Worm (Caenorhabditis elegans) whole organism, young adult: ENCODE measurements around the gene F54C8.7.

Source experiments
- B0019.2 ChIP-seq: fragments of 200-800 bp; sonication (Bioruptor generic); conservative IDR thresholded peaks from 2 replicates; pipeline ENCODE4 v1.3.6; 2022; ENCODE audit warnings: missing genetic modification reagents, missing genetic modification characterization, missing compliant biosample characterization
- C06A6.2 ChIP-seq: fragments of 200-800 bp; sonication (Bioruptor generic); conservative IDR thresholded peaks from 2 replicates; pipeline ENCODE4 v1.3.6; 2022; ENCODE audit warnings: missing genetic modification characterization, missing compliant biosample characterization
- C17E4.6 ChIP-seq: fragments of 200-800 bp; sonication (Bioruptor generic); IDR thresholded peaks from 2 replicates; pipeline ENCODE4 v1.3.6; 2022; ENCODE audit warnings: missing genetic modification reagents, missing genetic modification characterization, missing compliant biosample characterization
- F22D6.2 ChIP-seq: sonication (generic microtip); optimal IDR thresholded peaks from 2 replicates; lab custom pipeline; 2016; ENCODE audit warnings: mild to moderate bottlenecking, missing genetic modification characterization, missing compliant biosample characterization
- F33H1.4 ChIP-seq: fragments of 200-800 bp; sonication (Bioruptor generic); IDR thresholded peaks from 2 replicates; pipeline ENCODE4 v1.3.6; 2022; ENCODE audit warnings: missing genetic modification reagents, missing genetic modification characterization, missing compliant biosample characterization
- K12H6.12 ChIP-seq: fragments of 200-800 bp; sonication (Bioruptor generic); optimal IDR thresholded peaks from 2 replicates; lab custom pipeline; 2018; ENCODE audit warnings: mild to moderate bottlenecking, missing genetic modification characterization, missing compliant biosample characterization
- Y53G8AR.9 ChIP-seq: fragments of 200-800 bp; sonication (Bioruptor generic); conservative IDR thresholded peaks from 2 replicates; pipeline ENCODE4 v1.3.6; 2022; ENCODE audit warnings: missing genetic modification reagents, missing genetic modification characterization, missing compliant biosample characterization
- atf-7 ChIP-seq: sonication (generic microtip); optimal IDR thresholded peaks from 2 replicates; lab custom pipeline; 2017; ENCODE audit warnings: mild to moderate bottlenecking, missing genetic modification characterization, missing compliant biosample characterization
- attf-5 ChIP-seq: fragments of 200-800 bp; sonication (Bioruptor generic); optimal IDR thresholded peaks from 2 replicates; lab custom pipeline; 2018; ENCODE audit warnings: mild to moderate bottlenecking, missing genetic modification characterization, missing compliant biosample characterization
- bed-2 ChIP-seq: fragments of 200-800 bp; sonication (Bioruptor generic); IDR thresholded peaks from 2 replicates; pipeline ENCODE4 v1.3.6; 2022; ENCODE audit warnings: missing genetic modification reagents, missing genetic modification characterization, missing compliant biosample characterization
- ccch-3 ChIP-seq: fragments of 200-800 bp; sonication (Bioruptor generic); optimal IDR thresholded peaks from 2 replicates; lab custom pipeline; 2018; ENCODE audit warnings: mild to moderate bottlenecking, missing genetic modification characterization, missing compliant biosample characterization
- ceh-79 ChIP-seq: sonication (generic microtip); optimal IDR thresholded peaks from 2 replicates; lab custom pipeline; 2017; ENCODE audit warnings: mild to moderate bottlenecking, missing genetic modification characterization, missing compliant biosample characterization
- dox-1 ChIP-seq: fragments of 200-800 bp; sonication (Bioruptor generic); IDR thresholded peaks from 2 replicates; pipeline ENCODE4 v1.3.6; 2022; ENCODE audit warnings: missing genetic modification reagents, missing genetic modification characterization, missing compliant biosample characterization
- efl-1 ChIP-seq: fragments of 150-350 bp; optimal IDR thresholded peaks from 2 replicates; lab custom pipeline; 2014; ENCODE audit warnings: missing biosample characterization, missing genetic modification reagents, missing genetic modification characterization
- egrh-3 ChIP-seq: fragments of 200-800 bp; sonication (Bioruptor generic); IDR thresholded peaks from 2 replicates; pipeline ENCODE4 v1.3.6; 2022; ENCODE audit warnings: missing genetic modification reagents, missing genetic modification characterization, missing compliant biosample characterization
- ekl-4 ChIP-seq: fragments of 200-800 bp; sonication (Bioruptor generic); IDR thresholded peaks from 2 replicates; pipeline ENCODE4 v1.3.6; 2022; ENCODE audit warnings: missing genetic modification reagents, missing genetic modification characterization, missing compliant biosample characterization
- ets-4 ChIP-seq: fragments of 200-800 bp; sonication (Bioruptor generic); optimal IDR thresholded peaks from 2 replicates; lab custom pipeline; 2018; ENCODE audit warnings: mild to moderate bottlenecking, missing genetic modification characterization, missing compliant biosample characterization
- fkh-3 ChIP-seq: sonication (generic microtip); optimal IDR thresholded peaks from 2 replicates; lab custom pipeline; 2016; ENCODE audit warnings: mild to moderate bottlenecking, missing genetic modification characterization, missing compliant biosample characterization
- him-1 ChIP-seq: sonication (generic microtip); optimal IDR thresholded peaks from 2 replicates; lab custom pipeline; 2016; ENCODE audit warnings: missing genotype, missing genetic modification reagents, missing genetic modification characterization, missing compliant biosample characterization
- hmg-20 ChIP-seq: fragments of 200-800 bp; sonication (Bioruptor generic); IDR thresholded peaks from 2 replicates; pipeline ENCODE4 v1.3.6; 2022; ENCODE audit warnings: missing genetic modification reagents, missing genetic modification characterization, missing compliant biosample characterization
- lin-54 ChIP-seq: fragments of 200-800 bp; sonication (Bioruptor generic); optimal IDR thresholded peaks from 2 replicates; lab custom pipeline; 2018; ENCODE audit warnings: mild to moderate bottlenecking, missing genetic modification characterization, missing compliant biosample characterization
- lsl-1 ChIP-seq: fragments of 200-800 bp; sonication (Bioruptor generic); optimal IDR thresholded peaks from 2 replicates; lab custom pipeline; 2018; ENCODE audit warnings: mild to moderate bottlenecking, missing genetic modification characterization, moderate library complexity, missing compliant biosample characterization
- lsy-27 ChIP-seq: sonication (generic microtip); optimal IDR thresholded peaks from 2 replicates; lab custom pipeline; 2017; ENCODE audit warnings: missing genetic modification characterization, mild to moderate bottlenecking, missing compliant biosample characterization, antibody characterized with exemption, missing genotype, borderline replicate concordance; ENCODE audit not compliant: insufficient read depth
- madf-10 ChIP-seq: sonication (generic microtip); optimal IDR thresholded peaks from 2 replicates; lab custom pipeline; 2016; ENCODE audit warnings: mild to moderate bottlenecking, missing genetic modification characterization, missing compliant biosample characterization
- madf-3 ChIP-seq: fragments of 200-800 bp; sonication (Bioruptor generic); IDR thresholded peaks from 2 replicates; pipeline ENCODE4 v1.3.6; 2022; ENCODE audit warnings: missing genetic modification reagents, missing genetic modification characterization, missing compliant biosample characterization
- mxl-1 ChIP-seq: sonication (generic microtip); optimal IDR thresholded peaks from 2 replicates; lab custom pipeline; 2016; ENCODE audit warnings: missing genetic modification characterization, missing compliant biosample characterization
- nfyb-1 ChIP-seq: fragments of 200-800 bp; sonication (Bioruptor generic); IDR thresholded peaks from 2 replicates; pipeline ENCODE4 v1.3.6; 2022; ENCODE audit warnings: missing genetic modification reagents, missing genetic modification characterization, missing compliant biosample characterization
- nhr-27 ChIP-seq: fragments of 200-800 bp; sonication (Bioruptor generic); optimal IDR thresholded peaks from 2 replicates; lab custom pipeline; 2018; ENCODE audit warnings: mild to moderate bottlenecking, missing genetic modification characterization, moderate library complexity, missing compliant biosample characterization
- nhr-80 ChIP-seq: sonication (generic microtip); optimal IDR thresholded peaks from 2 replicates; lab custom pipeline; 2016; ENCODE audit warnings: missing genetic modification characterization, missing compliant biosample characterization
- pbrm-1 ChIP-seq: fragments of 200-800 bp; sonication (Bioruptor generic); IDR thresholded peaks from 2 replicates; pipeline ENCODE4 v1.3.6; 2022; ENCODE audit warnings: missing genetic modification reagents, missing genetic modification characterization, missing compliant biosample characterization
- snpc-1.1 ChIP-seq: sonication (generic microtip); optimal IDR thresholded peaks from 2 replicates; lab custom pipeline; 2017; ENCODE audit warnings: missing genetic modification characterization, mild to moderate bottlenecking, missing compliant biosample characterization, antibody characterized with exemption, moderate library complexity, missing genotype, missing genetic modification reagents; ENCODE audit not compliant: insufficient read depth
- snpc-3.4 ChIP-seq: sonication (generic microtip); optimal IDR thresholded peaks from 2 replicates; lab custom pipeline; 2017; ENCODE audit warnings: missing genetic modification characterization, mild to moderate bottlenecking, missing compliant biosample characterization, antibody characterized with exemption, moderate library complexity, missing genotype, missing genetic modification reagents
- somi-1 ChIP-seq: fragments of 200-800 bp; sonication (Bioruptor generic); optimal IDR thresholded peaks from 2 replicates; lab custom pipeline; 2018; ENCODE audit warnings: mild to moderate bottlenecking, missing genetic modification characterization, missing compliant biosample characterization
- sptf-2 ChIP-seq: fragments of 200-800 bp; sonication (Bioruptor generic); optimal IDR thresholded peaks from 2 replicates; lab custom pipeline; 2018; ENCODE audit warnings: mild to moderate bottlenecking, missing genetic modification characterization, missing compliant biosample characterization
- tbp1 ChIP-seq: fragments of 200-800 bp; sonication (Bioruptor generic); optimal IDR thresholded peaks from 2 replicates; lab custom pipeline; 2018; ENCODE audit warnings: mild to moderate bottlenecking, missing genetic modification characterization, missing compliant biosample characterization
- tbx-9 ChIP-seq: sonication (generic microtip); optimal IDR thresholded peaks from 2 replicates; lab custom pipeline; 2016; ENCODE audit warnings: borderline replicate concordance, missing genetic modification characterization, inconsistent platforms, missing compliant biosample characterization
- zfh-2 ChIP-seq: fragments of 200-800 bp; sonication (Bioruptor generic); conservative IDR thresholded peaks from 2 replicates; pipeline ENCODE4 v1.3.6; 2022; ENCODE audit warnings: missing genetic modification reagents, missing genetic modification characterization, missing compliant biosample characterization
- zim-3 ChIP-seq: sonication (generic microtip); optimal IDR thresholded peaks from 2 replicates; lab custom pipeline; 2017; ENCODE audit warnings: mild to moderate bottlenecking, missing genetic modification characterization, moderate library complexity, missing compliant biosample characterization
- ztf-22 ChIP-seq: fragments of 200-800 bp; sonication (Bioruptor generic); optimal IDR thresholded peaks from 2 replicates; lab custom pipeline; 2018; ENCODE audit warnings: mild to moderate bottlenecking, missing genetic modification characterization, moderate library complexity, missing compliant biosample characterization

F54C8.7 gene

DNA sequence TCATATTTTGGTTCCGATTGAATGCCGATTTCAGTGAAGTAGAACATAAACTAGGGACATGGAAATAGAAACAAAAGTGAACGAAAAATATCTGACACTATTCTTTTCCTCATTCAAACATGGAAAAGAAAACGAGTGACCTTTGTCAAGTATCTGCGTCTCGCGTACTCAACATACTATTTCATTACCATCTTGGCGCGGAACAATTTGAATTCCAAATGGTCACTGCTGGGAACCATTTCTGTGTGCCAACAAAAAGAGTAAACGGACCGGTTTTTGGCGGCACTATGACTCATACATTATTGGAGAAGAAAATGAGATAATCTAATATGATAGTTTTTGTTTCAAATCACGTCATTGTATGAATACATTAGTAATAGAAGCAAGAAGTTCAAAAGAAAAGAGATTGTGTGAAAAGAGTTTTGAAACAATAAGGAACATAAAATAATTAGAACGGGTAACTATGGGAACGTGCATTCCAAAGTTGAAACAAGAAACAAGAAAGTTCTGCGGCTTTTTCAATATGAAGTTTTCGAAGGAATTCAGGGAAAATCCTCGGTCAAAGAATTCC, 28.6 kb upstream of the F54C8.7 start:
- TF ChIP-seq lsy-27 (tag; lab: Kevin White, UChicago) (no peak), ccch-3 (GFP tag; lab: Kevin White, UChicago) (no peak), somi-1 (GFP tag; lab: Kevin White, UChicago) (no peak), C17E4.6 (GFP tag; lab: Robert Waterston, UW) (no peak)

DNA sequence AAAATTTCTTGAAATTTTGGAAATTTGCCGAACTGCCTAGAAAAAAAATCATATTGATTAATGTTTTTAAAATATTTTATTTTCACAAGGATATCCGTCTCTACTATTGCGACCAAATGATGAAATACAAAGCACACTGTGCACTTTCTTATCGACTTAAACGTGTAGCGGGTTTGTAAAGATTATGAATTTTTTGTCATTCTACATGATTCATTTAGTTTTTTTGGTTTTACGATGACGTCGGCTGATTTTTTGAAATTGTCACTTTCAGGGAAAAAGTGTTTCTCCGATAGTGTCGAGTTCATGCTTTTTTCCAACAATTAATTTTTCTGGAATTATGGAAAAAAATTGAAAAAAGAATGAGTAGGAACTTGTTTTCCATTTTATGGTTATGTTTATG, 22.7 kb upstream of the F54C8.7 start:
- no peak for TF ChIP-seq atf-7 (tag; lab: Kevin White, UChicago)
- no peak for TF ChIP-seq F22D6.2 (tag; lab: Kevin White, UChicago)
- TF ChIP-seq tbp1 (GFP tag; lab: Kevin White, UChicago), result no peak
- TF ChIP-seq K12H6.12 (tag; lab: Kevin White, UChicago), result no peak
- no peak for TF ChIP-seq ceh-79 (tag; lab: Kevin White, UChicago)
- TF ChIP-seq zim-3, result no peak
- peak; percentile 53 for TF ChIP-seq nhr-80
- no peak for TF ChIP-seq madf-3 (GFP tag; lab: Robert Waterston, UW)
- TF ChIP-seq efl-1 (GFP tag; lab: Kevin White, UChicago), result no peak

DNA sequence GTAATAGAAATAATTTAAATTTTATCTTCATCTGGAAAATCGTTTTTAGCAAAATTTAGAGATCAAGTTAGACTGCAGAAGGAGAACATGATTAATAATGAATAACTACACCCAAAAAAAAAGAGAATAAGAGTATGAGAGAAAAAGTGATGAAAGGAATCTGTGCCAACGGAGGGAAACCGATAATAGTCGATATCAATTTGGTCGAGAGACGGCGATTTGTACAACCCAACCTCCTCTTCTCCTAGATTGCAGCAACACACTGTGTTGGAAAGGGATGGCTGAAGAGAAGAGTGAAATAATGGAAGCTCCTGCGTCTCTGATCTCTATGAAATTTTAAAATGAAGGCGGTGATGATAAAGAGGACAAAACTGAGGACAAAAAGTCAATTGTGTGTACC, 20.6 kb upstream of the F54C8.7 start:
- TF ChIP-seq attf-5 (GFP tag; lab: Kevin White, UChicago), result peak; percentile 34
- peak; percentile 30 for TF ChIP-seq ets-4 (GFP tag; lab: Kevin White, UChicago)
- peak; percentile 96 for TF ChIP-seq nhr-80
- 0 out of 2 replicates have a peak, but pooled peaks have one; percentile 24 for TF ChIP-seq nfyb-1 (GFP tag; lab: Robert Waterston, UW)
- TF ChIP-seq bed-2 (GFP tag; lab: Robert Waterston, UW), result no peak
- 0 out of 2 replicates have a peak, but pooled peaks have one; percentile 40 for TF ChIP-seq dox-1 (GFP tag; lab: Robert Waterston, UW)
- no peak for TF ChIP-seq zfh-2 (GFP tag; lab: Robert Waterston, UW)

DNA sequence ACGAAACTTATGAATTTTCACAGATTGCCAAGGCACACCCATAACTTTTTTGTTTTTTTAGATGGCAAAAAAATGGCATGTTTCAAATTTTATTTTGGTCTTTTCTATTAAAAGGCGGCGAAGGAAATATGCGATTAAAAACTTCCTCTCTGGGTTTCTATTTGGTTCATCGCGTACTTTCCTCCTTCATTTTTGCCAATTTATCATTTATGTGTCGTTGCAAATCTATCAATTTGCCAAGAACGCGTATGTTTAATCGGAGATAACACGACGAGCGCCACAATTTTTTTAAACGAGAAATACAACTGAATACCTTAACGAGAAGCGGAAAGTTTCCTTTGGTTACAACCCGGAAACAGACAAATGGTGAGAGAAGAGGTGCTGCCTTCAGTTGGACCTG, 18.6 kb upstream of the F54C8.7 start:
- TF ChIP-seq nhr-80 (peak; percentile 76), madf-10 (tag; lab: Kevin White, UChicago) (no peak)

DNA sequence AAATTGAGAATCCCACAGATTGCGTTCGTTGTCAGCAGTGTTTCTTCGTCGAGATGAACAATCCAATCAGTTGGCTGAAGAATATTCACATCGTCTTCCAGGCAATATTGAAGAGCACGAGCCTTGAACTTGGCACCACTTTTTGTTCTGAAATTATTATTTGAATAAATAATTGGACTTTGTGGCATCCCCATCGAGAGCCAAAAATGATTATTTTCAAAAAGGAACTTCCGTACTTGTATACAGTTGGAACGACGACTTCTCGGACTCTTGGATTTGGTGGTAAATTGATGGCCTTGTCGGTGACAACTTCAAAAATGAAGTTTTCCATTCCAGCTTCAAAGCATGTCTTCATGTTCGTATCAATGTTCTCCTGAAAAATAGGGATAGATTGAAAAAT, 18.1 kb upstream of the F54C8.7 start:
- no peak for TF ChIP-seq C06A6.2
- no peak for TF ChIP-seq Y53G8AR.9 (GFP tag; lab: Robert Waterston, UW)
- TF ChIP-seq lin-54, result no peak

DNA sequence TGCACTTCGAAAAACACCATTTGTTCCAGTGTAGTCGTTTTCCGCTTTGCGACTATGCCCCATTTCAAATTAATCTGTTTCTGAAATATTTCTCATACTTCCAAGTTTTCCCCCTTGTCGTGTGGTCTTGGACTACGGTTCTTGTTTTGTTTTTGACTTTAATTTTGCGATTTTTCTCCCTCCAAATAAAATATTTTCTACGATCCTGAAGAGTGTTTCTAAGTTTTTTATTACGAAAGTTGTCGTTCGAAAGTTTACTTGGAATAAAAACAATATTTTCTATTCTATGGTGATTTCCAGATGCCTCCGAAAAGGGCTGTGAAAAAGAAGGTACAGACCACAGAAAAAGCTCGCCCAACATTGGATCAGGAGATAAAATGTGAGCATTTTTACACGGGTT, 14.0 kb upstream of the F54C8.7 start, which contains the start of gene tag-342:
TSS of gene tag-342 (plus strand) at position 301 of the 400 bp plus-strand sequence.
- TF ChIP-seq ztf-22 (GFP tag; lab: Kevin White, UChicago) (no peak), F33H1.4 (no peak), mxl-1 (tag; lab: Kevin White, UChicago) (no peak), B0019.2 (GFP tag; lab: Robert Waterston, UW) (no peak), pbrm-1 (GFP tag; lab: Robert Waterston, UW) (no peak), egrh-3 (GFP tag; lab: Robert Waterston, UW) (no peak), tbx-9 (tag; lab: Kevin White, UChicago) (no peak), snpc-3.4 (tag; lab: Kevin White, UChicago) (no peak), nhr-27 (no peak), snpc-1.1 (tag; lab: Kevin White, UChicago) (no peak), ekl-4 (GFP tag; lab: Robert Waterston, UW) (no peak), lin-54 (no peak), fkh-3 (tag; lab: Kevin White, UChicago) (no peak), ceh-79 (tag; lab: Kevin White, UChicago) (no peak), him-1 (no peak), sptf-2 (GFP tag; lab: Kevin White, UChicago) (no peak), lsl-1 (GFP tag; lab: Kevin White, UChicago) (no peak), hmg-20 (GFP tag; lab: Robert Waterston, UW) (no peak)
